Worm (Caenorhabditis elegans) whole organism, early embryonic: ENCODE measurements around the gene F54D5.5.
A peak's percentile ranks its signal among the peaks of the same experiment; 100 is the strongest.

Experiments used
- B0310.2 ChIP-seq: sonication (generic microtip); optimal IDR thresholded peaks from 2 replicates; lab custom pipeline; 2016; ENCODE audit warnings: mild to moderate bottlenecking, missing genetic modification characterization, missing compliant biosample characterization
- F13C5.2 ChIP-seq: sonication (generic microtip); optimal IDR thresholded peaks from 2 replicates; lab custom pipeline; 2017; ENCODE audit warnings: mild to moderate bottlenecking, missing genetic modification characterization, inconsistent platforms, missing compliant biosample characterization
- aly-1 ChIP-seq: sonication (generic microtip); optimal IDR thresholded peaks from 2 replicates; lab custom pipeline; 2016; ENCODE audit warnings: missing genetic modification characterization, missing compliant biosample characterization
- ama-1 ChIP-seq: fragments of 150-350 bp; optimal IDR thresholded peaks from 2 replicates; lab custom pipeline; 2014
- ceh-13 ChIP-seq: fragments of 200-800 bp; sonication (Bioruptor generic); optimal IDR thresholded peaks from 2 replicates; lab custom pipeline; 2018; ENCODE audit warnings: mild to moderate bottlenecking, missing genetic modification characterization, missing compliant biosample characterization
- ceh-36 ChIP-seq: sonication (generic microtip); optimal IDR thresholded peaks from 2 replicates; lab custom pipeline; 2016; ENCODE audit warnings: missing genetic modification characterization, inconsistent platforms, missing compliant biosample characterization
- ets-7 ChIP-seq: sonication (generic microtip); optimal IDR thresholded peaks from 2 replicates; lab custom pipeline; 2016; ENCODE audit warnings: missing genotype, missing genetic modification characterization, missing compliant biosample characterization
- flt-1 ChIP-seq: fragments of 200-800 bp; sonication (Bioruptor generic); IDR thresholded peaks from 2 replicates; pipeline ENCODE4 v1.3.6; 2022; ENCODE audit warnings: missing genetic modification characterization, missing compliant biosample characterization
- hmbx-1 ChIP-seq: sonication (generic microtip); optimal IDR thresholded peaks from 2 replicates; lab custom pipeline; 2016; ENCODE audit warnings: mild to moderate bottlenecking, missing genetic modification characterization, missing compliant biosample characterization
- hmg-4 ChIP-seq: fragments of 200-800 bp; sonication (Bioruptor generic); optimal IDR thresholded peaks from 2 replicates; lab custom pipeline; 2018; ENCODE audit warnings: mild to moderate bottlenecking, missing genetic modification characterization, missing compliant biosample characterization
- hnd-1 ChIP-seq: sonication (generic microtip); optimal IDR thresholded peaks from 2 replicates; lab custom pipeline; 2016; ENCODE audit warnings: missing genetic modification characterization, missing compliant biosample characterization
- pes-1 ChIP-seq: fragments of 200-800 bp; sonication (Bioruptor generic); IDR thresholded peaks from 2 replicates; pipeline ENCODE4 v1.3.6; 2022; ENCODE audit warnings: missing genetic modification reagents, missing genetic modification characterization, missing compliant biosample characterization
- scrt-1 ChIP-seq: fragments of 200-800 bp; sonication (Bioruptor generic); IDR thresholded peaks from 2 replicates; pipeline ENCODE4 v1.3.6; 2022; ENCODE audit warnings: missing genetic modification characterization, missing compliant biosample characterization
- sea-1 ChIP-seq: fragments of 200-800 bp; sonication (Bioruptor generic); conservative IDR thresholded peaks from 2 replicates; pipeline ENCODE4 v1.3.6; 2022; ENCODE audit warnings: missing genetic modification characterization, missing compliant biosample characterization
- tbx-11 ChIP-seq: fragments of 200-800 bp; sonication (Bioruptor generic); IDR thresholded peaks from 2 replicates; pipeline ENCODE4 v1.3.6; 2022; ENCODE audit warnings: missing genetic modification characterization, missing compliant biosample characterization
- tbx-37 ChIP-seq: fragments of 200-800 bp; sonication (Bioruptor generic); conservative IDR thresholded peaks from 2 replicates; pipeline ENCODE4 v1.3.6; 2022; ENCODE audit warnings: missing genetic modification reagents, missing genetic modification characterization, missing compliant biosample characterization
- tra-4 ChIP-seq: sonication (generic microtip); optimal IDR thresholded peaks from 2 replicates; lab custom pipeline; 2017; ENCODE audit warnings: missing genetic modification characterization, missing compliant biosample characterization

The F54D5.5 gene

DNA sequence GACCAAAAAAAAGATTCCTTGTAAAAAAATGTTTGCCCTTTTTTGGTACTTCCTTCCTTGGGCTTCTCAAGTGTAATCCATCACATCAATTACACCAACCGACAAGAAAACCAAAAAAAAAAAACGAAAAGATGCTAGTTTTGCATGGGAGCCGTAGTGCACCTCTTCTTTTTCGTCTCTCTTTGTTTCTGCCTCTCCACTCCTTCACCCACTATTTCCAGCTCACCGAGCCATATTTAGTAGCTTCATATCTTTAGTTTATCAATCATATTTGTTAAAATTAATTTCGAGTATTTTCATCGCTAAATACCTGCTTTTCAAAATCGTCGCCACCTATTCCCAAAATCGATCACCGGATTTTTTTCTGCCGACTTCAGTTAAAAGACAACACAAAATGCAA, 33.9 kb upstream of the F54D5.5 start, which contains the start of gene F07A11.4:
TSS of gene F07A11.4 (plus strand) at position 301 of the 400 bp plus-strand sequence.
- TF ChIP-seq ceh-36, result no peak
- no peak for TF ChIP-seq scrt-1 (GFP tag; lab: Robert Waterston, UW)
- TF ChIP-seq ama-1 (lab: Kevin White, UChicago), result no peak
- no peak for TF ChIP-seq hmbx-1 (tag; lab: Kevin White, UChicago)
- TF ChIP-seq tbx-37, result no peak
- TF ChIP-seq flt-1 (GFP tag; lab: Robert Waterston, UW), result no peak
- TF ChIP-seq ceh-13 (GFP tag; lab: Kevin White, UChicago), result no peak
- TF ChIP-seq F13C5.2 (tag; lab: Kevin White, UChicago), result no peak
- TF ChIP-seq ets-7 (tag; lab: Kevin White, UChicago), result no peak
- TF ChIP-seq sea-1 (GFP tag; lab: Robert Waterston, UW), result no peak
- no peak for TF ChIP-seq hmg-4 (GFP tag; lab: Kevin White, UChicago)
- no peak for TF ChIP-seq B0310.2 (tag; lab: Kevin White, UChicago)
- no peak for TF ChIP-seq hnd-1

DNA sequence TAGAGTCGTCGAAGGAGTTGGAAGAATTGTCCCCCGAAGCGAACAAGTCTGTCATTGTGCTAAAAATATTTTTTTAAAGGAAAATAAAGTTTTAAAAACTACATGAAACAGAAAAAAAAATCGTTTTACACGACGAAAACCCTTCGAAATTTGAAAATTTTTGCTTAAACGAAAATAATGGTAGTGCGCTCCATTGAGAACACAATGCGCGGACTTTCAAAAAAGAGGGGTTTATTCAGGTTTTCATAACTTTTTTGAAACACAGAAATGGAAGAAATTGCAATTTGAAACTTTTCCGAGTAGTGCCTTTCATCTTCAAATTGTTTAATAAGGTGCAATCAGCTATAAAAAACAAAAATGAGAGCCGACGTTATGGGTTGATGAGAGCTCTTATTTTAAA, 32.9 kb upstream of the F54D5.5 start, which contains the start of gene npp-5:
TSS of gene npp-5 (minus strand) at position 59 of the 400 bp plus-strand sequence.
- TF ChIP-seq sea-1 (GFP tag; lab: Robert Waterston, UW) (no peak), tbx-37 (no peak), hmbx-1 (tag; lab: Kevin White, UChicago) (no peak), ceh-13 (GFP tag; lab: Kevin White, UChicago) (no peak), aly-1 (tag; lab: Kevin White, UChicago) (no peak)

DNA sequence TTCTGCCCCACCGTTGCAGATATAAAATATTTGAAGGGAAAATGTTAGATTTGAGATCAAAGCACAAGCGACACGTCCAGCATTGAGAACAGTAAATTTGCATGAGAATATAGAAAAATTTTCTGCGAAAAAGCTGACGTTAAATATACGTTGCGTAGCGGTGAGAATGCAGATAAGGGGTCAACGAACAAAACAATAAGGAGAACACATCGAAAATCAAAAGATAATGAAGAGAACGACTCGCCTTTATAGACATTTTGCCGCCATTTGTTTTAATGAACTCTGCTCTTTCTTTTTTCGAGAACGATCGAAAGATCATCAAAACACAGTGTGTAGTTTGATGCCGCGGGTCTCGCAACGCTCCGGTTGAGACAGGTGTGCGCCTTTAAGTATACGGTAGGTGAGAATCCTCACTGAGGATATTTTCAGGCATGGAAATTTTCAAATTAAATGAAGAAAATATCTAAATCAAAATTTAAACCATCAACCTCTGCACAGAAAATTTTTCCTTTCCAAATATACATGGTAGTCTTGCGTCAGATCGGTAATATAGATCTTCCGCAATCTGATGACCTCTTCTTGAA, 29.4 kb upstream of the F54D5.5 start:
- no peak for TF ChIP-seq hmbx-1 (tag; lab: Kevin White, UChicago)
- no peak for TF ChIP-seq sea-1 (GFP tag; lab: Robert Waterston, UW)
- TF ChIP-seq tra-4 (tag; lab: Kevin White, UChicago), result no peak
- TF ChIP-seq ceh-13 (GFP tag; lab: Kevin White, UChicago), result no peak
- TF ChIP-seq tbx-11 (GFP tag; lab: Robert Waterston, UW), result no peak
- no peak for TF ChIP-seq ama-1 (lab: Kevin White, UChicago)
- TF ChIP-seq pes-1, result no peak
- no peak for TF ChIP-seq tbx-37
- TF ChIP-seq B0310.2 (tag; lab: Kevin White, UChicago), result no peak
- no peak for TF ChIP-seq ets-7 (tag; lab: Kevin White, UChicago)
- no peak for TF ChIP-seq hmg-4 (GFP tag; lab: Kevin White, UChicago)
- TF ChIP-seq scrt-1 (GFP tag; lab: Robert Waterston, UW), result no peak
- TF ChIP-seq ceh-36, result no peak
- no peak for TF ChIP-seq F13C5.2 (tag; lab: Kevin White, UChicago)
- no peak for TF ChIP-seq hnd-1
- no peak for TF ChIP-seq aly-1 (tag; lab: Kevin White, UChicago)
- no peak for TF ChIP-seq flt-1 (GFP tag; lab: Robert Waterston, UW)

DNA sequence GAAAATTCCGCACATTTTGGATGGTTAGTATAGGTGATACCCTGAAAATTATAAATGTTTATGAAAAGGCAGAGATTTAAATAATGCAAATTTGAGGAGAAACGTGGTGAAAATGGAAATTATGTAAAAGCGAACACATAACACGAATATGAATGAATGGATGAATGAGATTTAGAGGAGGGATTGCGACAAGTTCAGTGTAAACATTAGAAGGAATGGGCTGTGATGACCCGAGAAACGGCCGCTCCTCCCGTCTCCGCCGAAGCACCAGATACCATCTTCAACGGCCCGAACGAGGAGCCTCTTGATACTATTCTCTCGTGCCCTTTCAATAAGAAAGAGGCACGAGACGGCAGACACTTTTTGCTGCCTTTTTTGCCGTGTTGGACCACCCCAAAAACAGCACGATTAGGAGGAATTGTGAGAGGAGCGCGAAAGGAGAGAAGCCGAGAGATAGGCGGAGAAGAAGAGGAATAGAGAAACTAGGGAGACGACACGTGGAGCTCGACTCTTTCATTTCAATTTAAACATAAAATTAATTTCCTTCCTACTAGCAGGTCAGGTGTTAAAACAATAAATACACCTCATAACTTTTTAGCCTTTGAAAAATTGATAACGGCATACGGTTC, 28.7 kb upstream of the F54D5.5 start, which contains the start of gene gfat-1:
TSS of gene gfat-1 (minus strand) at position 51 of the 629 bp plus-strand sequence.
- no peak for TF ChIP-seq tra-4 (tag; lab: Kevin White, UChicago)
- peak; percentile 6 for TF ChIP-seq hmg-4 (GFP tag; lab: Kevin White, UChicago)

DNA sequence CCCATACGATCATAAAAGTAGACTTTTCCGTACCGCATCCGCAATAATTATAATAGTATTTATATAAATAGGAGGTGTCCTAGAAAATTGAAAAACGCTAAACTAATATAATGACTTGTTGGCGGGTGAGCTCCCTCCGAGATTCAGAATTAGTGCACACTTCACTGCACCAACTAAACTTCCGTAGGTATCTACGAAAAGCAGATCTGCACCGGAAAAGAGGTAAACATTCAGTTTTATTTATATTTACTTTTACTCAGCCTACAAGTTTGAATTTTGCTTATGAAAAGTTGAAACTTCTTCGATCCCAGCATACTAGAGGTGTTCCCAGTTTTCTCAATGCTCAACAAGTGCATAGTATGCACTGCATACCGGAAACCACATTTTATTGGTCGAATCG, 25.2 kb upstream of the F54D5.5 start, which contains the start of gene F07A11.1:
TSS of gene F07A11.1 (minus strand) at position 101 of the 400 bp plus-strand sequence.
- no peak for TF ChIP-seq pes-1
- no peak for TF ChIP-seq aly-1 (tag; lab: Kevin White, UChicago)
- no peak for TF ChIP-seq tbx-37
- no peak for TF ChIP-seq hmg-4 (GFP tag; lab: Kevin White, UChicago)
- TF ChIP-seq tra-4 (tag; lab: Kevin White, UChicago), result no peak
- TF ChIP-seq ama-1 (lab: Kevin White, UChicago), result no peak
- TF ChIP-seq ceh-13 (GFP tag; lab: Kevin White, UChicago), result no peak
- no peak for TF ChIP-seq sea-1 (GFP tag; lab: Robert Waterston, UW)
- TF ChIP-seq hmbx-1 (tag; lab: Kevin White, UChicago), result no peak
- TF ChIP-seq scrt-1 (GFP tag; lab: Robert Waterston, UW), result no peak
- no peak for TF ChIP-seq ets-7 (tag; lab: Kevin White, UChicago)
- TF ChIP-seq B0310.2 (tag; lab: Kevin White, UChicago), result no peak

DNA sequence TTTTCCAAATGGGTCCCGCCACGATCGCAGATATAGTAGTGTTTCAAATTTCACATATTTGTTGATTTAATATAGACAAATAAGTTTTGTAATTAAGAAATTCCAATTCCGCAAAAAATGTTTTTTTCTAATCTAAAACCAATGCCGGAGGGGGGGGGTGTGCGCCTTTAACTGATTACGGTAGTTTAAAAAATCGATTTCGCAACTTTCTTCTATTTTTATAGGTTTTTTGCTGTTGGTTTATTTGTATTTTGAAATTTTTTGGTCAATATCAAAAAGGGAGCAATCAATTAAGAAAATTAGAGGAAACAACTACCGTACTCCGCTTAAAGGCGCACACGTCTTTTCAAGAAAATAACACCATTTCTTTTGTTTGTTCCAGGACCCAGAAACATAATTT, 24.7 kb upstream of the F54D5.5 start:
- no peak for TF ChIP-seq scrt-1 (GFP tag; lab: Robert Waterston, UW)
- TF ChIP-seq ceh-13 (GFP tag; lab: Kevin White, UChicago), result no peak
- TF ChIP-seq pes-1, result no peak
- no peak for TF ChIP-seq hnd-1
- no peak for TF ChIP-seq sea-1 (GFP tag; lab: Robert Waterston, UW)
- no peak for TF ChIP-seq tbx-11 (GFP tag; lab: Robert Waterston, UW)
- TF ChIP-seq ama-1 (lab: Kevin White, UChicago), result no peak
- no peak for TF ChIP-seq ets-7 (tag; lab: Kevin White, UChicago)

DNA sequence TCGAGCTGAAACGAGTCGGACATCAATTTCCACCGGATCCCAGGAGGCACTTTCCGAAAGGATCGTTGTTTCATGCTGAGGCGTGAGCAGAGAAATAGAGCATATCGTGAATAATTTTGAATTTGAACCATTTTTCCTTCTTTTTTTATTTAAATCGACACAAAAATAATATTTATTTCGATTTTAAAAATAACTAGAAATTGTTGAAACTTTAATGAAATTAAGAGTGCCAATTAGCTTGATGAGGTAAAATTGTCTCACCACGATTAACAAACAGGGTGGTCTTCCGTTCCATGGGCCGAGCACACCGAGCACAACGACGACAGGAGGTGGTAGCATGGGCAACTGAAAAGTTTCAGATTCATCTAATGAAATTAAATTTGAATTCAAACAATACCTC, 21.5 kb upstream of the F54D5.5 start:
- no peak for TF ChIP-seq F13C5.2 (tag; lab: Kevin White, UChicago)
- TF ChIP-seq ceh-13 (GFP tag; lab: Kevin White, UChicago), result no peak
- no peak for TF ChIP-seq tra-4 (tag; lab: Kevin White, UChicago)
- no peak for TF ChIP-seq pes-1
- TF ChIP-seq hmbx-1 (tag; lab: Kevin White, UChicago), result no peak
- no peak for TF ChIP-seq tbx-11 (GFP tag; lab: Robert Waterston, UW)
- TF ChIP-seq aly-1 (tag; lab: Kevin White, UChicago), result no peak
- no peak for TF ChIP-seq sea-1 (GFP tag; lab: Robert Waterston, UW)
- TF ChIP-seq ets-7 (tag; lab: Kevin White, UChicago), result no peak
- no peak for TF ChIP-seq tbx-37
- TF ChIP-seq flt-1 (GFP tag; lab: Robert Waterston, UW), result no peak
- TF ChIP-seq scrt-1 (GFP tag; lab: Robert Waterston, UW), result no peak
- TF ChIP-seq hnd-1, result no peak
- no peak for TF ChIP-seq ama-1 (lab: Kevin White, UChicago)
- TF ChIP-seq B0310.2 (tag; lab: Kevin White, UChicago), result no peak
- no peak for TF ChIP-seq ceh-36
- TF ChIP-seq hmg-4 (GFP tag; lab: Kevin White, UChicago), result no peak
